Worm (Caenorhabditis elegans) whole organism, L1 larva: ENCODE measurements around the gene tba-8.

Source experiments
- aly-2 ChIP-seq: fragments of 150-350 bp; optimal IDR thresholded peaks from 2 replicates; lab custom pipeline; 2014; ENCODE audit warnings: missing biosample characterization, missing genetic modification characterization
- blmp-1 ChIP-seq: fragments of 150-350 bp; optimal IDR thresholded peaks from 2 replicates; lab custom pipeline; 2014; ENCODE audit warnings: missing biosample characterization, missing genetic modification characterization
- ceh-88 ChIP-seq: fragments of 200-800 bp; sonication (Bioruptor generic); IDR thresholded peaks from 2 replicates; pipeline ENCODE4 v1.3.6; 2022; ENCODE audit warnings: missing genetic modification characterization, missing compliant biosample characterization
- dpl-1 ChIP-seq, 3 experiments: fragments of 150-350 bp in 2 of 3; sonication (generic microtip) in 1 of 3; optimal IDR thresholded peaks; 2 replicates each; lab custom pipeline; 2014 to 2017; ENCODE audit warnings: missing biosample characterization in 3 of 3, missing genetic modification characterization in 3 of 3, missing genetic modification reagents in 3 of 3
- dsc-1 ChIP-seq: sonication (generic microtip); optimal IDR thresholded peaks from 2 replicates; lab custom pipeline; 2016; ENCODE audit warnings: mild to moderate bottlenecking, missing genetic modification characterization, missing compliant biosample characterization
- efl-1 ChIP-seq, 4 experiments: fragments of 150-350 bp; optimal IDR thresholded peaks in 3 of 4; peaks in 1 of 4; 1 replicate in 1 of 4; 2 replicates in 3 of 4; lab custom pipeline; 2014; ENCODE audit warnings: missing biosample characterization in 2 of 4, missing genetic modification characterization in 2 of 4, missing genetic modification reagents in 2 of 4
- elt-3 ChIP-seq, 6 experiments: fragments of 150-350 bp in 1 of 6; sonication (generic microtip); optimal IDR thresholded peaks; 2 replicates each; lab custom pipeline; 2017 to 2018; ENCODE audit warnings: missing biosample characterization in 6 of 6, missing genetic modification characterization in 6 of 6, inconsistent platforms in 1 of 6
- fkh-4 ChIP-seq: sonication (generic microtip); optimal IDR thresholded peaks from 2 replicates; lab custom pipeline; 2016; ENCODE audit warnings: missing compliant biosample characterization, missing genetic modification characterization, borderline replicate concordance
- lin-14 ChIP-seq: fragments of 200-800 bp; sonication (Bioruptor generic); optimal IDR thresholded peaks from 2 replicates; lab custom pipeline; 2018; ENCODE audit warnings: mild to moderate bottlenecking, missing genetic modification characterization, moderate library complexity, missing compliant biosample characterization
- lin-35 ChIP-seq, 2 experiments: fragments of 150-350 bp; optimal IDR thresholded peaks; 2 replicates each; lab custom pipeline; 2014; ENCODE audit warnings: missing biosample characterization in 2 of 2, missing genetic modification characterization in 2 of 2, missing genetic modification reagents in 2 of 2
- nhr-12 ChIP-seq: sonication (generic microtip); optimal IDR thresholded peaks from 2 replicates; lab custom pipeline; 2017; ENCODE audit warnings: missing biosample characterization, missing genetic modification characterization
- nhr-20 ChIP-seq: sonication (generic microtip); optimal IDR thresholded peaks from 2 replicates; lab custom pipeline; 2016; ENCODE audit warnings: mild to moderate bottlenecking, missing genetic modification characterization, missing compliant biosample characterization
- nhr-47 ChIP-seq: sonication (generic microtip); optimal IDR thresholded peaks from 2 replicates; lab custom pipeline; 2016; ENCODE audit warnings: mild to moderate bottlenecking, missing genetic modification characterization, moderate library complexity, missing compliant biosample characterization
- nhr-71 ChIP-seq: sonication (generic microtip); optimal IDR thresholded peaks from 2 replicates; lab custom pipeline; 2016; ENCODE audit warnings: mild to moderate bottlenecking, missing genetic modification characterization, moderate library complexity, missing compliant biosample characterization
- nhr-77 ChIP-seq: fragments of 150-350 bp; optimal IDR thresholded peaks from 2 replicates; lab custom pipeline; 2014; ENCODE audit warnings: missing biosample characterization, missing genetic modification characterization
- nhr-85 ChIP-seq: sonication (generic microtip); peaks from one replicate; lab custom pipeline; 2016; ENCODE audit warnings: missing genetic modification characterization, inconsistent platforms, missing compliant biosample characterization
- nhr-90 ChIP-seq: sonication (generic microtip); optimal IDR thresholded peaks from 2 replicates; lab custom pipeline; 2016; ENCODE audit warnings: mild to moderate bottlenecking, missing genetic modification characterization, missing compliant biosample characterization; ENCODE audit not compliant: poor library complexity
- pax-3 ChIP-seq: fragments of 200-800 bp; sonication (Bioruptor generic); optimal IDR thresholded peaks from 2 replicates; lab custom pipeline; 2018; ENCODE audit warnings: mild to moderate bottlenecking, missing genetic modification characterization, moderate library complexity, missing compliant biosample characterization
- snu-23 ChIP-seq: sonication (generic microtip); optimal IDR thresholded peaks from 2 replicates; lab custom pipeline; 2016; ENCODE audit warnings: missing genetic modification characterization, missing compliant biosample characterization
- tbx-2 ChIP-seq: sonication (generic microtip); optimal IDR thresholded peaks from 2 replicates; lab custom pipeline; 2016; ENCODE audit warnings: missing genetic modification characterization, missing compliant biosample characterization
- tlp-1 ChIP-seq: fragments of 150-350 bp; optimal IDR thresholded peaks from 2 replicates; lab custom pipeline; 2014; ENCODE audit warnings: missing biosample characterization, missing genetic modification characterization
- unc-130 ChIP-seq: fragments of 150-350 bp; optimal IDR thresholded peaks from 2 replicates; lab custom pipeline; 2017; ENCODE audit warnings: missing biosample characterization, missing genetic modification characterization, inconsistent platforms
- vab-15 ChIP-seq: sonication (generic microtip); optimal IDR thresholded peaks from 2 replicates; lab custom pipeline; 2017; ENCODE audit warnings: missing genotype, mild to moderate bottlenecking, missing genetic modification characterization, missing compliant biosample characterization

Gene tba-8

ce11 chrX:9410747-9411146 lies 47.4 kb downstream of the tba-8 start:
- TF ChIP-seq tbx-2 (tag; lab: Kevin White, UChicago): peak; percentile 39
- TF ChIP-seq fkh-4 (tag; lab: Kevin White, UChicago): no peak
- TF ChIP-seq nhr-77 (tag; lab: Kevin White, UChicago): peak; percentile 43
- peak; percentile 10 for TF ChIP-seq nhr-20 (tag; lab: Kevin White, UChicago)
- no peak for TF ChIP-seq nhr-85
- TF ChIP-seq efl-1 (optimal IDR thresholded peaks at IDR 0.05; lab: Kevin White, UChicago): no peak
- TF ChIP-seq efl-1 (GFP tag; optimal IDR thresholded peaks at IDR 0.05 in 1 of 2; lab: Kevin White, UChicago): peak in 1 of 2 experiments; percentile 35
- peak; percentile 12 for TF ChIP-seq lin-14 (GFP tag; lab: Kevin White, UChicago)

DNA sequence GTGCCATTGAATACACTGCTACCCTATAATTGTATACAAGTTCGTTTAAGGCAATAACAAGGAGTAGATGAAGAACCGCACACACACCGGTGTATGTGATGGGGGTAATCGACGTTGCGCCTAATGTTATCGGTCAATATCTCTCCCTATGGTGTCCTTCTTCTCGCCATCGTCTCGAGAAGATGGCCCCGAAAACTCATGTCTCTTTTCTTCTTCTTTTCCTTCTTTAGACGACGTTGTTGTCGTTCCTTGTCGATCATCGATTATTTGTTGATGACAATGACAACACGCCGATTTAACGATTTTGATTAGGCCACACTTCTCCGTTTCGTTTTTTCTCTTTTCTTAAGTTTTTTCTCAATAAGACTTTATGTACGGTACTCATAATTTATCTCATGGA lies 49.0 kb downstream of the tba-8 start:
- TF ChIP-seq nhr-90 (tag; lab: Kevin White, UChicago) (peak; percentile 44), aly-2 (tag; lab: Kevin White, UChicago) (no peak), nhr-71 (peak; percentile 44), dsc-1 (no peak), pax-3 (tag; lab: Kevin White, UChicago) (no peak), vab-15 (no peak), elt-3 (tag; optimal IDR thresholded peaks at IDR 0.05; lab: Kevin White, UChicago) (peak in 2 of 6 experiments; percentile 28 to 54), nhr-85 (peak; percentile 87), blmp-1 (tag; lab: Kevin White, UChicago) (peak; percentile 70), nhr-47 (tag; lab: Kevin White, UChicago) (peak; percentile 9), unc-130 (tag; lab: Kevin White, UChicago) (peak; percentile 28), lin-14 (GFP tag; lab: Kevin White, UChicago) (peak; percentile 74), ceh-88 (no peak), lin-35 (GFP tag; optimal IDR thresholded peaks at IDR 0.05; lab: Kevin White, UChicago) (peak in 1 of 2 experiments; percentile 16), nhr-20 (tag; lab: Kevin White, UChicago) (peak; percentile 64), snu-23 (GFP tag; lab: Kevin White, UChicago) (peak; percentile 55)
- TF ChIP-seq, all 84 proteins: peak for 11

DNA sequence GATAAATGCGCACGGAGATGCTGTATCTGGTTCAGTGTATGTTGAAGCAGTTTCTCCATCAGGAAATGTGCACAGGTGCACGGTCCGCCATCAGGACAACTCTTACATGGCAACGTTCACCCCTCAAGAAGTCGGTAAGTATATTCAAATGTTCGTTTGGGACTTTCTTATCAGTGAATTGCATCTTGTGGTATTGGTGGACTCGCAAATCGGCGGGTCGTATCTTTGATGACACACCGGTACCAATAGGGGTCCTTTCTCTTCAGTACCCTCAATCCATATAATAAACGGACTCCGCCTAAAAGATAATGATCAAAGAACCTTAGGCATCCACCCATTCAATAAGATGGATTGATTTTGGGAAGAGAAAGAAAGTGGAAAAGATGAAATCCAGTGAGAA lies 52.2 kb downstream of the tba-8 start:
- TF ChIP-seq dpl-1 (GFP tag; optimal IDR thresholded peaks at IDR 0.05; lab: Kevin White, UChicago) (no peak), nhr-85 (peak; percentile 39), lin-14 (GFP tag; lab: Kevin White, UChicago) (peak; percentile 28), blmp-1 (tag; lab: Kevin White, UChicago) (peak; percentile 31), nhr-12 (no peak), tlp-1 (tag; lab: Kevin White, UChicago) (no peak)
